Worm (Caenorhabditis elegans) whole organism, dauer: Measurements from ENCODE around the gene T16G1.18.

Source experiments
- unc-62 ChIP-seq: sonication (generic microtip); optimal IDR thresholded peaks from 2 replicates; lab custom pipeline; 2017; ENCODE audit warnings: missing biosample characterization, missing genetic modification reagents, missing genetic modification characterization

The T16G1.18 gene

ce11 chrV:12950812-12951528 is at the start of gene T16G1.18, which contains the start of gene T16G1.9:
T16G1.18 (plus strand) TSS chrV:12951304.
T16G1.9 (minus strand) TSS chrV:12950862.
- no peak for TF ChIP-seq unc-62 (GFP tag; lab: Kevin White, UChicago)

DNA sequence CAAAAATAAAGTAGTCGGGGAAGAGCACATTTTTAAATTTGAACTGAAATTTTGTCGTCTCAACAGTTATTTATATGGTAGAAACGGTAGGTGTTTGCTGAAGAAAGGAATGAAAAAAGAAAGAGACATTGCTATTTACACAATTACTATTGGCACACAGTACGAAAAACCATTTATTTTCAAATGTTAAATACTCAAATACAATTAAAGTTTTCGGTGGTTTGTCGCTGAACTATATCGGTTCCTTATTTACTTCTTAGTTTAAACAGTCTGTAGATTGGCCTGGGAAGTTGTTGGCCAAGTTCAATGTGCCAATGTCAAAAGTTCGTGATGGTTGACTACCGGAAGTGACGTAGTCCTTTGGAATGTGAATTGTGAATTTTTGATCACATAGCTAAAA is 47.0 kb upstream of the T16G1.18 start, which contains the start of gene ttr-27:
Gene ttr-27, minus strand, starts transcription at position 45 of the 400 bp plus-strand sequence.
- TF ChIP-seq unc-62 (GFP tag; lab: Kevin White, UChicago): no peak

DNA sequence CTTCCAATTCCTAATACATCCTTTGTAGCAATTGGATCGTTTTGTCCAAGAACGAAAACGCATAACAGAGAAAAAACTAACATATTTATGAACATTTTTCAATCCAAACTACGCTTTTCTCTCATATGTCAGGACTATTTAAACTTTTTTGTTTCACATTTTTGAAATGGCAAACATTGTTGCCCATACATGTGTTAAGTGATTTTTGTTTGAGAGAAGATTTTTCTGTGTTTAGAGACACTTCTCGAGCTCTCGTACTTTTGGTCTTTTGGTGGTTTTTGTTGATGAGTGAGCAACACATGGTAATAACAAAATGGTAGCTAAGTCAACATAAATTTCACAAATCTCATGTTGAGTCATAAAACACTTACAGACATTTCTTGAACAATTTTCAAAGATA is 46.0 kb upstream of the T16G1.18 start, which contains the start of gene ttr-28:
Gene ttr-28, minus strand, starts transcription at position 101 of the 400 bp plus-strand sequence.
- TF ChIP-seq unc-62 (GFP tag; lab: Kevin White, UChicago): no peak

ce11 chrV:12906732-12907131 is 44.4 kb upstream of the T16G1.18 start, which contains the start of gene ttr-29:
ttr-29 (minus strand) TSS chrV:12906832.
- TF ChIP-seq unc-62 (GFP tag; lab: Kevin White, UChicago): no peak

- no peak for TF ChIP-seq unc-62 (GFP tag; lab: Kevin White, UChicago)
These were observed 43.7 kb upstream of the T16G1.18 start for ce11 chrV:12907436-12907835.

DNA sequence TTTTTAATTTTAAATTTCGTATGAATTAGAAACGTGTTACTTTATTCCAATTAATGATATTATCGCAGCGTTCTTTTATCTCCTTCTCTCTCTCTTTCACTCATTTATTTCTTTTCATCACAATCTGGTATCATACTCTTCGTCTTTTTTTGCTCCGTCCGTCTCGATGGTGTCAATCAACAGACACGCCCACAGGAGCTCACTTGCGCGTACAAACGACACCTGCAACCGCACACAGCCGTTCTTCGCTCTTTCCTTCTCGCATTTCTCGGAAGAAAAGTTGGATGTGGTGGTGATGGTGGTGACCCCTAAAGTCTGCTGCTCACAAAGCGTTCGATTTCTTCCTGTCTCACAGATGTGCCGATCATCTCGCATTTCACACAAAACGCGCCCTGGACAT is 42.5 kb upstream of the T16G1.18 start:
- no peak for TF ChIP-seq unc-62 (GFP tag; lab: Kevin White, UChicago)

- TF ChIP-seq unc-62 (GFP tag; lab: Kevin White, UChicago): no peak
These were observed 41.5 kb upstream of the T16G1.18 start, which contains the start of gene nid-1 for ce11 chrV:12909544-12910157. nid-1 (plus strand) TSS chrV:12910107.

DNA sequence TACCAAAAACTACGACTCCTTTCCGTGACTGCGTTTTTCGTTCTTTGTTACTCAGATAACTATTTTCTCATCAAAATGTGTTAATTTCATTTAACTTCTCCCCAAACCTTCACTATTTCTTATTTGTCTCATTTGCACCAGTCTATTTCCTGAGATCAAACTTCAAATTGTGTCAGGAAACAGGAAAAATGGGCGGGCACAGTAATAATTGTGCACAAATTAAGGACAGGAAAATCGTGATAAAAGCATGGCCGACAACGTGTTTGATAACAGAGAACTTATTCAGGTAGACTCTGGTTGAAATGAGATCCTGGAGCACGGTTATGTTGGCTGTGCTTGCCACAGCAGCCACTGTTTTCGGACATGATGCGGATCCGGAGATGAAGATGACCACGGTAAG is 31.4 kb upstream of the T16G1.18 start, which contains the start of gene lipl-1:
Gene lipl-1, plus strand, starts transcription at position 282 of the 400 bp plus-strand sequence.
- TF ChIP-seq unc-62 (GFP tag; lab: Kevin White, UChicago): no peak

DNA sequence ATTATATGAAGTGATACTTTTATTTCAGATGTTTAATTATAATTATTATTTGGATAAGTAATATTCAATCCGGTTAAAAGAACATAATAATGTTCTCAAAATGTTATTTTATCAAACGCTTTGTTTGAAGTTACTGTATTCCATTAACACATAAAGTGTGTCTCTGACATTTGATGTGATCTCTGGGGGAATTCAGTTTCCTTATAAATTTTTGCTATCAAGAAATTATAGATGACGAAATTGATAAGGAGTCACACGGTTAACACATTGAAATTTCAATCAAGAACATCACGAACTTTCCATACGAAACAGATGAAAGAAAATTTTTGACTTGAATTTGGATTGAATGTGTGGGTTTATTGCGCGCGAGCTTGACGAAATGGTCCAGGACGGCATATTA is 29.4 kb upstream of the T16G1.18 start:
- no peak for TF ChIP-seq unc-62 (GFP tag; lab: Kevin White, UChicago)

ce11 chrV:12922308-12922707 is 28.8 kb upstream of the T16G1.18 start, which contains the start of gene dhrs-4:
dhrs-4 (plus strand) TSS chrV:12922608.
- TF ChIP-seq unc-62 (GFP tag; lab: Kevin White, UChicago): no peak

- no peak for TF ChIP-seq unc-62 (GFP tag; lab: Kevin White, UChicago)
These were observed 27.0 kb upstream of the T16G1.18 start, which contains the start of gene pqn-67 for ce11 chrV:12924128-12924527. pqn-67 (plus strand) TSS chrV:12924428.

- no peak for TF ChIP-seq unc-62 (GFP tag; lab: Kevin White, UChicago)
These were observed 22.1 kb upstream of the T16G1.18 start, which contains the start of gene T16G1.2 for ce11 chrV:12928929-12929532. T16G1.2 (plus strand) TSS chrV:12929482.

DNA sequence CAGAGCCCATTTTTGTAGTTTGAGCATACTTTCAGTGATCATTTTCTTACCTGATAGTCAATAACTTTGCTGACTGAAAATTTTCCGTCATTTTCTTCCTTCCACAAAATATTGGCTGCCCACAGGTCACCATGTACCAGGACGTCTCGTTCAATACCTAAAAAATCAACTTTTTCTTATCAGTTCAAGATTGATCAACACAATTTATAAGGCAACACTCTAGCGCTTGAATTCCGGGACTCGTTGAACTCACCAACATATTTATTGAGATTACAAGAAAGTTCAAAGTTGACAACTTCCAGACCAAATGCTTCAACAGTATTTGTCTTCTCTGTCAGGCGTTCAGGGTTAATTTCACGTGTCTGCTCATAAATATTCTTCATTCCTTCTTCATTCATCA is 17.4 kb upstream of the T16G1.18 start:
- no peak for TF ChIP-seq unc-62 (GFP tag; lab: Kevin White, UChicago)

DNA sequence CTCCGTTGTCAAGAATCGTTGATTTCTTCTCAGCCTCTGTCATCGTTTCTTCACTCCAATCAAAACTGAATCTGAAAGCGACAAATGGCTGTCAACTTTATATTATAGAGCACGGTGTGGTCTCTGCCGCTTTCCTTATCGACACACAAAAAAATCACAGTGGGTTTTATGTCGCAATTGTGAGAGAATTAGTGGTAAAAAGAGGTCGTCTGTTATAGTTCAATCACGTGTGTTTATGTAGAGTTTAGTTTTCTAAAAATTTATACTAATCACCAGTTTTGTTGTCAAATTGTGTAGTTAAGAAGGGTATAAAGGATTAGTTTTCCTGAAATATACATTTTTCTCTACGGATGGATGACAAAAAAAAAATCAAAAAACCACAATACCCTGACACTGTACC is 16.1 kb upstream of the T16G1.18 start, which contains the start of gene T16G1.7:
Gene T16G1.7, minus strand, starts transcription at position 137 of the 400 bp plus-strand sequence.
- no peak for TF ChIP-seq unc-62 (GFP tag; lab: Kevin White, UChicago)

- no peak for TF ChIP-seq unc-62 (GFP tag; lab: Kevin White, UChicago)
These were observed 14.0 kb upstream of the T16G1.18 start, which contains the start of gene T16G1.6 for ce11 chrV:12937098-12937497. T16G1.6 (minus strand) TSS chrV:12937174.

- TF ChIP-seq unc-62 (GFP tag; lab: Kevin White, UChicago): no peak
These were observed 11.7 kb upstream of the T16G1.18 start, which contains the start of gene T16G1.5 for ce11 chrV:12939434-12939833. T16G1.5 (minus strand) TSS chrV:12939552.
